Fruit fly (Drosophila melanogaster): ENCODE measurements around the gene RpS5a.

The RpS5a gene

DNA sequence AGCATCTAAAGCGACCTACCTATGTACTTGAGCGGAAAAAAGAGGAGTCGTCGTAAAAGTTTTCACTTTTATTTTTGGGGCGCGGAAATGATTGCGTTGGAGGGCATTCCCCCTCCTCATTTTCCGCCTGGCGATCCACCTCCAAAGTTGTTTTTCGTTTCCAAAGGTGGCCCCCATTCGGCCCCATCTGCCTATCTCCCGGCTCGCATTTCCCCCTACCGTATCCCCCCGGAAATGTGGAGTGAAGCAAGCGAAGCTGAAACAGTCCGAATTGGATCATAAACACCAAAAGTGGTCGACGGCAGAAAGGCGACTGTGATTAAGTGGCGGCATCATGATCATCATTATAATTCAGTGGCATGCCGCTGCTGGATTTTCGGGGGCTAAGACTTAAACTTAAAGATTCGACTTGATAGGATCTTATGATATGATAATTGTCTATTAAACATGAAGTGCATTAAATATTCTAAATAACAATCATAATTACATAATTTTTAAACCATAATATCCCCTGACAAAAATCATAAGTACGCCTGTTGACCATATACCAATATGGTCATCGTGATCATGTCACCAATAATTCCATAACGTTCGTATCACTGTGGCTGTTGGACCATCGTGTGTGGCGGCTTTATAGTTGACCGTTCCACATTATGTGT, 24.4 kb downstream of the RpS5a start (continued):
- TF ChIP-seq gcm (GFP tag; optimal IDR thresholded peaks at IDR 0.05), result peak; percentile 43
- TF ChIP-seq wek (GFP tag; optimal IDR thresholded peaks at IDR 0.05), result peak; percentile 33
- peak; percentile 32 for TF ChIP-seq CG17568 (GFP tag; optimal IDR thresholded peaks at IDR 0.05)
- TF ChIP-seq gcm2 (GFP tag; optimal IDR thresholded peaks at IDR 0.05), result peak; percentile 21
- peak; percentile 44 for TF ChIP-seq CG11723 (GFP tag; optimal IDR thresholded peaks at IDR 0.05)
- peak; percentile 56 for TF ChIP-seq wdn (GFP tag; IDR thresholded peaks at IDR 0.05)
- peak; percentile 24 for TF ChIP-seq HmgZ (tag; optimal IDR thresholded peaks at IDR 0.05)
- TF ChIP-seq CG13894 (tag; optimal IDR thresholded peaks at IDR 0.05), result peak; percentile 57
- TF ChIP-seq dan (GFP tag; IDR thresholded peaks at IDR 0.05), result no peak
- TF ChIP-seq stc (GFP tag; IDR thresholded peaks at IDR 0.05), result peak; percentile 65
- TF ChIP-seq ara (GFP tag; IDR thresholded peaks at IDR 0.05), result 0 out of 2 replicates have a peak, but pooled peaks have one; percentile 45
- peak; percentile 33 for TF ChIP-seq Chrac-16 (GFP tag; optimal IDR thresholded peaks at IDR 0.05)
- TF ChIP-seq fd3F (GFP tag; optimal IDR thresholded peaks at IDR 0.05), result peak; percentile 64
- TF ChIP-seq CG8281 (tag; optimal IDR thresholded peaks at IDR 0.05), result peak; percentile 54
- TF ChIP-seq CG6813 (GFP tag; optimal IDR thresholded peaks at IDR 0.05), result peak; percentile 66
- TF ChIP-seq CG18599 (GFP tag; optimal IDR thresholded peaks at IDR 0.05), result peak; percentile 88
- no peak for TF ChIP-seq cad (GFP tag; optimal IDR thresholded peaks at IDR 0.05)
- TF ChIP-seq CG2120 (GFP tag; optimal IDR thresholded peaks at IDR 0.05), result peak; percentile 82
- peak; percentile 71 for TF ChIP-seq Meics (GFP tag; optimal IDR thresholded peaks at IDR 0.05)
- TF ChIP-seq bcd (GFP tag; optimal IDR thresholded peaks at IDR 0.05), result peak; percentile 64
- TF ChIP-seq ase (GFP tag; IDR thresholded peaks at IDR 0.05), result peak; percentile 67; the same call in 2 of the 3 replicates
- peak; percentile 42 for TF ChIP-seq scrt (GFP tag; optimal IDR thresholded peaks at IDR 0.05)
- peak; percentile 37; the same call in 1 of the 4 replicates for TF ChIP-seq Gug (GFP tag; IDR thresholded peaks at IDR 0.05)
- peak; percentile 81 for TF ChIP-seq nmo (GFP tag; optimal IDR thresholded peaks at IDR 0.05)
- TF ChIP-seq CG14441 (GFP tag; IDR thresholded peaks at IDR 0.05), result peak; percentile 74
- TF ChIP-seq Deaf1 (tag; optimal IDR thresholded peaks at IDR 0.05), result peak; percentile 35
- TF ChIP-seq Six4 (GFP tag; optimal IDR thresholded peaks at IDR 0.05), result peak; percentile 46
- no peak for TF ChIP-seq ftz-f1 (GFP tag; optimal IDR thresholded peaks at IDR 0.05)
- TF ChIP-seq CG15479 (GFP tag; optimal IDR thresholded peaks at IDR 0.05), result no peak
- no peak for TF ChIP-seq da (GFP tag; optimal IDR thresholded peaks at IDR 0.05)
- TF ChIP-seq CG11456 (GFP tag; IDR thresholded peaks at IDR 0.05), result peak; percentile 64; the same call in 1 of the 3 replicates
- TF ChIP-seq CG13424 (tag; optimal IDR thresholded peaks at IDR 0.05), result peak; percentile 82
- no peak for TF ChIP-seq Sin3A (optimal IDR thresholded peaks at IDR 0.05)
- no peak for TF ChIP-seq Stat92E (GFP tag; optimal IDR thresholded peaks at IDR 0.05)
- TF ChIP-seq cato (GFP tag; optimal IDR thresholded peaks at IDR 0.05; ENCODE audit: borderline replicate concordance), result peak; percentile 31
- peak; percentile 43 for TF ChIP-seq fd64A (GFP tag; optimal IDR thresholded peaks at IDR 0.05)
- TF ChIP-seq HHEX (GFP tag; optimal IDR thresholded peaks at IDR 0.05), result peak; percentile 42
- TF ChIP-seq sens-2 (GFP tag; IDR thresholded peaks at IDR 0.05), result peak; percentile 72
- no peak for TF ChIP-seq hbn (GFP tag; IDR thresholded peaks at IDR 0.05; ENCODE audit: partially characterized antibody)
- TF ChIP-seq CG8944 (GFP tag; optimal IDR thresholded peaks at IDR 0.05), result peak; percentile 13
- no peak for TF ChIP-seq CG8359 (GFP tag; optimal IDR thresholded peaks at IDR 0.05; ENCODE audit: borderline replicate concordance)
- TF ChIP-seq CG6175 (GFP tag; IDR thresholded peaks at IDR 0.05), result 0 out of 3 replicates have a peak, but pooled peaks have one; percentile 50
- peak; percentile 70 for TF ChIP-seq CG10366 (GFP tag; IDR thresholded peaks at IDR 0.05)
- no peak for TF ChIP-seq HLHmδ (GFP tag; optimal IDR thresholded peaks at IDR 0.05)
- peak; percentile 34 for TF ChIP-seq slp2 (GFP tag; optimal IDR thresholded peaks at IDR 0.05)
- peak; percentile 34 for TF ChIP-seq Fer2 (tag; optimal IDR thresholded peaks at IDR 0.05)
- peak; percentile 71 for TF ChIP-seq Asciz (GFP tag; optimal IDR thresholded peaks at IDR 0.05)
- TF ChIP-seq row (GFP tag; IDR thresholded peaks at IDR 0.05), result peak; percentile 83
- peak; percentile 77 for TF ChIP-seq CG18262 (tag; optimal IDR thresholded peaks at IDR 0.05)

All from whole organism, embryonic.